Worm (Caenorhabditis elegans) whole organism, L2 larva: Measurements from ENCODE around the gene K11H12.4.

Source experiments
- alr-1 ChIP-seq: fragments of 150-350 bp; optimal IDR thresholded peaks from 2 replicates; lab custom pipeline; 2014; ENCODE audit warnings: missing biosample characterization, missing genetic modification characterization
- aly-2 ChIP-seq: fragments of 150-350 bp; optimal IDR thresholded peaks from 2 replicates; lab custom pipeline; 2014; ENCODE audit warnings: missing biosample characterization, missing genetic modification characterization
- ama-1 ChIP-seq: fragments of 150-350 bp; optimal IDR thresholded peaks from 2 replicates; lab custom pipeline; 2018; ENCODE audit warnings: inconsistent platforms
- elt-1 ChIP-seq: fragments of 150-350 bp; optimal IDR thresholded peaks from 2 replicates; lab custom pipeline; 2014; ENCODE audit warnings: missing biosample characterization, missing genetic modification characterization
- elt-3 ChIP-seq: sonication (generic microtip); optimal IDR thresholded peaks from 2 replicates; lab custom pipeline; 2017; ENCODE audit warnings: missing biosample characterization, missing genetic modification characterization
- lin-13 ChIP-seq: fragments of 150-350 bp; optimal IDR thresholded peaks from 2 replicates; lab custom pipeline; 2014; ENCODE audit warnings: missing biosample characterization, missing genetic modification reagents, missing genetic modification characterization
- sma-3 ChIP-seq: sonication (generic microtip); optimal IDR thresholded peaks from 2 replicates; lab custom pipeline; 2016; ENCODE audit warnings: missing genetic modification reagents, missing genetic modification characterization, missing compliant biosample characterization
- snpc-4 ChIP-seq: fragments of 150-350 bp; optimal IDR thresholded peaks from 2 replicates; lab custom pipeline; 2014; ENCODE audit warnings: missing biosample characterization, missing genetic modification characterization
- unc-62 ChIP-seq: fragments of 150-350 bp; optimal IDR thresholded peaks from 2 replicates; lab custom pipeline; 2014; ENCODE audit warnings: missing biosample characterization, missing genetic modification reagents, missing genetic modification characterization
- zag-1 ChIP-seq: fragments of 150-350 bp; optimal IDR thresholded peaks from 2 replicates; lab custom pipeline; 2014; ENCODE audit warnings: missing biosample characterization, missing genetic modification characterization
- ztf-11 ChIP-seq: sonication (generic microtip); optimal IDR thresholded peaks from 2 replicates; lab custom pipeline; 2017; ENCODE audit warnings: missing biosample characterization, missing genetic modification characterization

- TF ChIP-seq aly-2 (tag; lab: Kevin White, UChicago) (no peak), elt-3 (no peak), lin-13 (GFP tag; lab: Kevin White, UChicago) (no peak), zag-1 (tag; lab: Kevin White, UChicago) (no peak), ztf-11 (tag; lab: Kevin White, UChicago) (no peak), elt-1 (tag; lab: Kevin White, UChicago) (no peak), ama-1 (lab: Kevin White, UChicago) (no peak), alr-1 (tag; lab: Kevin White, UChicago) (no peak), sma-3 (no peak), snpc-4 (tag; lab: Kevin White, UChicago) (no peak), unc-62 (GFP tag; lab: Kevin White, UChicago) (no peak)
Observed at ce11 chrIV:661623-662022, 14.1 kb downstream of the K11H12.4 start.
